Worm (Caenorhabditis elegans) whole organism, L2 larva: ENCODE data around the gene Y54G2A.73.

ENCODE experiments used
- aly-2 ChIP-seq: fragments of 150-350 bp; optimal IDR thresholded peaks from 2 replicates; lab custom pipeline; 2014; ENCODE audit warnings: missing biosample characterization, missing genetic modification characterization
- ama-1 ChIP-seq: fragments of 150-350 bp; optimal IDR thresholded peaks from 2 replicates; lab custom pipeline; 2018; ENCODE audit warnings: inconsistent platforms
- blmp-1 ChIP-seq: sonication (generic microtip); optimal IDR thresholded peaks from 2 replicates; lab custom pipeline; 2017; ENCODE audit warnings: missing genetic modification characterization, mild to moderate bottlenecking, missing compliant biosample characterization, antibody characterized with exemption, moderate library complexity; ENCODE audit not compliant: insufficient read depth
- egl-27 ChIP-seq: sonication (generic microtip); optimal IDR thresholded peaks from 3 replicates; lab custom pipeline; 2017; ENCODE audit warnings: missing biosample characterization, missing genetic modification reagents, missing genetic modification characterization
- fos-1 ChIP-seq: fragments of 150-350 bp; optimal IDR thresholded peaks from 2 replicates; lab custom pipeline; 2014; ENCODE audit warnings: missing biosample characterization, missing genetic modification characterization
- gmeb-1 ChIP-seq: fragments of 150-350 bp; optimal IDR thresholded peaks from 2 replicates; lab custom pipeline; 2014; ENCODE audit warnings: missing biosample characterization, missing genetic modification characterization
- lin-13 ChIP-seq: fragments of 150-350 bp; optimal IDR thresholded peaks from 2 replicates; lab custom pipeline; 2014; ENCODE audit warnings: missing biosample characterization, missing genetic modification reagents, missing genetic modification characterization
- lin-39 ChIP-seq: fragments of 150-350 bp; optimal IDR thresholded peaks from 2 replicates; lab custom pipeline; 2014; ENCODE audit warnings: missing biosample characterization, missing genetic modification reagents, missing genetic modification characterization
- lsy-2 ChIP-seq, 2 experiments: fragments of 150-350 bp in 1 of 2; sonication (generic microtip) in 1 of 2; optimal IDR thresholded peaks; 2 replicates each; lab custom pipeline; 2014 to 2017; ENCODE audit warnings: missing biosample characterization in 2 of 2, missing genetic modification characterization in 2 of 2
- nhr-12 ChIP-seq: fragments of 150-350 bp; optimal IDR thresholded peaks from 2 replicates; lab custom pipeline; 2014; ENCODE audit warnings: missing biosample characterization, missing genetic modification characterization
- skn-1 ChIP-seq: sonication (generic microtip); optimal IDR thresholded peaks from 2 replicates; lab custom pipeline; 2017; ENCODE audit warnings: missing biosample characterization, missing genetic modification characterization
- unc-39 ChIP-seq: fragments of 150-350 bp; optimal IDR thresholded peaks from 2 replicates; lab custom pipeline; 2014; ENCODE audit warnings: missing biosample characterization, missing genetic modification characterization
- ztf-11 ChIP-seq: sonication (generic microtip); optimal IDR thresholded peaks from 2 replicates; lab custom pipeline; 2017; ENCODE audit warnings: missing biosample characterization, missing genetic modification characterization

ce11 chrIV:3038740-3039139, 30.0 kb upstream of the Y54G2A.73 start:
- TF ChIP-seq lin-39 (tag; lab: Kevin White, UChicago) (no peak), lin-13 (no peak), blmp-1 (tag; lab: Kevin White, UChicago) (no peak), ztf-11 (tag; lab: Kevin White, UChicago) (no peak), skn-1 (tag; lab: Kevin White, UChicago) (no peak), ama-1 (lab: Kevin White, UChicago) (no peak), gmeb-1 (tag; lab: Kevin White, UChicago) (no peak), fos-1 (tag; lab: Kevin White, UChicago) (no peak), nhr-12 (tag; lab: Kevin White, UChicago) (no peak), lsy-2 (tag; optimal IDR thresholded peaks at IDR 0.05; lab: Kevin White, UChicago) (no peak), egl-27 (tag; lab: Kevin White, UChicago) (no peak), unc-39 (tag; lab: Kevin White, UChicago) (no peak), aly-2 (tag; lab: Kevin White, UChicago) (no peak)
